Worm (Caenorhabditis elegans) whole organism, L1 larva: Measurements from ENCODE around the gene F01D4.8.

ENCODE experiments used
- C16A3.4 ChIP-seq: fragments of 150-350 bp; optimal IDR thresholded peaks from 2 replicates; lab custom pipeline; 2014; ENCODE audit warnings: missing biosample characterization, missing genetic modification characterization
- Y116A8C.19 ChIP-seq: sonication (generic microtip); optimal IDR thresholded peaks from 2 replicates; lab custom pipeline; 2016; ENCODE audit warnings: missing compliant biosample characterization, missing genetic modification characterization, borderline replicate concordance
- alr-1 ChIP-seq: fragments of 200-800 bp; sonication (Bioruptor generic); optimal IDR thresholded peaks from 2 replicates; lab custom pipeline; 2018; ENCODE audit warnings: borderline replicate concordance, mild to moderate bottlenecking, missing genetic modification characterization, missing compliant biosample characterization
- ceh-8 ChIP-seq: fragments of 200-800 bp; sonication (Bioruptor generic); optimal IDR thresholded peaks from 2 replicates; lab custom pipeline; 2018; ENCODE audit warnings: mild to moderate bottlenecking, missing genetic modification characterization, moderate library complexity, missing compliant biosample characterization
- ces-1 ChIP-seq: fragments of 150-350 bp; optimal IDR thresholded peaks from 2 replicates; lab custom pipeline; 2014; ENCODE audit warnings: missing biosample characterization, missing genetic modification reagents, missing genetic modification characterization
- dpl-1 ChIP-seq, 3 experiments: fragments of 150-350 bp in 2 of 3; sonication (generic microtip) in 1 of 3; optimal IDR thresholded peaks; 2 replicates each; lab custom pipeline; 2014 to 2017; ENCODE audit warnings: missing biosample characterization in 3 of 3, missing genetic modification characterization in 3 of 3, missing genetic modification reagents in 3 of 3
- efl-1 ChIP-seq, 4 experiments: fragments of 150-350 bp; optimal IDR thresholded peaks in 3 of 4; peaks in 1 of 4; 1 replicate in 1 of 4; 2 replicates in 3 of 4; lab custom pipeline; 2014; ENCODE audit warnings: missing biosample characterization in 2 of 4, missing genetic modification characterization in 2 of 4, missing genetic modification reagents in 2 of 4
- egl-13 ChIP-seq: sonication (generic microtip); optimal IDR thresholded peaks from 2 replicates; lab custom pipeline; 2016; ENCODE audit warnings: missing genotype, missing genetic modification reagents, missing genetic modification characterization, missing compliant biosample characterization
- elt-3 ChIP-seq, 6 experiments: fragments of 150-350 bp in 1 of 6; sonication (generic microtip); optimal IDR thresholded peaks; 2 replicates each; lab custom pipeline; 2017 to 2018; ENCODE audit warnings: missing biosample characterization in 6 of 6, missing genetic modification characterization in 6 of 6, inconsistent platforms in 1 of 6
- fos-1 ChIP-seq: fragments of 150-350 bp; optimal IDR thresholded peaks from 2 replicates; lab custom pipeline; 2014; ENCODE audit warnings: missing biosample characterization, missing genetic modification characterization
- hlh-17 ChIP-seq: fragments of 200-800 bp; sonication (Bioruptor generic); optimal IDR thresholded peaks from 2 replicates; lab custom pipeline; 2018; ENCODE audit warnings: missing genetic modification characterization, mild to moderate bottlenecking, missing compliant biosample characterization, moderate library complexity, borderline replicate concordance
- hlh-4 ChIP-seq: sonication (generic microtip); optimal IDR thresholded peaks from 2 replicates; lab custom pipeline; 2016; ENCODE audit warnings: mild to moderate bottlenecking, missing genetic modification characterization, missing compliant biosample characterization
- hpl-2 ChIP-seq: fragments of 150-350 bp; optimal IDR thresholded peaks from 2 replicates; lab custom pipeline; 2014; ENCODE audit warnings: missing biosample characterization, missing genetic modification reagents, missing genetic modification characterization
- lin-39 ChIP-seq: fragments of 150-350 bp; optimal IDR thresholded peaks from 2 replicates; lab custom pipeline; 2014; ENCODE audit warnings: missing biosample characterization, missing genetic modification reagents, missing genetic modification characterization
- lsy-2 ChIP-seq, 2 experiments: fragments of 150-350 bp; optimal IDR thresholded peaks; 2 replicates each; lab custom pipeline; 2014; ENCODE audit warnings: missing biosample characterization in 2 of 2, missing genetic modification characterization in 2 of 2
- mdl-1 ChIP-seq, 2 experiments: fragments of 150-350 bp; optimal IDR thresholded peaks; 2 replicates each; lab custom pipeline; 2014 to 2017; ENCODE audit warnings: missing biosample characterization in 2 of 2, missing genetic modification characterization in 2 of 2, inconsistent platforms in 1 of 2
- mef-2 ChIP-seq: fragments of 150-350 bp; optimal IDR thresholded peaks from 2 replicates; lab custom pipeline; 2014; ENCODE audit warnings: missing biosample characterization, missing genetic modification characterization
- mep-1 ChIP-seq: fragments of 150-350 bp; optimal IDR thresholded peaks from 2 replicates; lab custom pipeline; 2014; ENCODE audit warnings: missing biosample characterization, missing genetic modification characterization
- nhr-11 ChIP-seq: fragments of 150-350 bp; optimal IDR thresholded peaks from 2 replicates; lab custom pipeline; 2014; ENCODE audit warnings: missing biosample characterization, missing genetic modification characterization
- nhr-12 ChIP-seq: sonication (generic microtip); optimal IDR thresholded peaks from 2 replicates; lab custom pipeline; 2017; ENCODE audit warnings: missing biosample characterization, missing genetic modification characterization
- nhr-76 ChIP-seq: sonication (generic microtip); optimal IDR thresholded peaks from 2 replicates; lab custom pipeline; 2017; ENCODE audit warnings: missing biosample characterization, missing genetic modification characterization
- nhr-85 ChIP-seq: sonication (generic microtip); peaks from one replicate; lab custom pipeline; 2016; ENCODE audit warnings: missing genetic modification characterization, inconsistent platforms, missing compliant biosample characterization
- nhr-90 ChIP-seq: sonication (generic microtip); optimal IDR thresholded peaks from 2 replicates; lab custom pipeline; 2016; ENCODE audit warnings: mild to moderate bottlenecking, missing genetic modification characterization, missing compliant biosample characterization; ENCODE audit not compliant: poor library complexity
- pax-3 ChIP-seq: fragments of 200-800 bp; sonication (Bioruptor generic); optimal IDR thresholded peaks from 2 replicates; lab custom pipeline; 2018; ENCODE audit warnings: mild to moderate bottlenecking, missing genetic modification characterization, moderate library complexity, missing compliant biosample characterization
- pqm-1 ChIP-seq: sonication (generic microtip); optimal IDR thresholded peaks from 3 replicates; lab custom pipeline; 2017; ENCODE audit warnings: missing biosample characterization, missing genetic modification characterization
- rnt-1 ChIP-seq: sonication (generic microtip); optimal IDR thresholded peaks from 2 replicates; lab custom pipeline; 2016; ENCODE audit warnings: mild to moderate bottlenecking, missing genetic modification characterization, moderate library complexity, missing compliant biosample characterization
- skn-1 ChIP-seq: fragments of 150-350 bp; optimal IDR thresholded peaks from 2 replicates; lab custom pipeline; 2014; ENCODE audit warnings: missing biosample characterization, missing genetic modification characterization
- snu-23 ChIP-seq: sonication (generic microtip); optimal IDR thresholded peaks from 2 replicates; lab custom pipeline; 2016; ENCODE audit warnings: missing genetic modification characterization, missing compliant biosample characterization
- unc-30 ChIP-seq: sonication (generic microtip); optimal IDR thresholded peaks from 2 replicates; lab custom pipeline; 2017; ENCODE audit warnings: missing biosample characterization, missing genetic modification characterization
- unc-98 ChIP-seq: fragments of 200-800 bp; sonication (Bioruptor generic); IDR thresholded peaks from 2 replicates; pipeline ENCODE4 v1.3.6; 2022; ENCODE audit warnings: missing genetic modification characterization, missing compliant biosample characterization
- ztf-4 ChIP-seq: fragments of 150-350 bp; optimal IDR thresholded peaks from 2 replicates; lab custom pipeline; 2014; ENCODE audit warnings: missing biosample characterization, missing genetic modification characterization

Gene F01D4.8

ce11 chrIV:10403193-10404058, 49.5 kb downstream of the F01D4.8 start, which contains the start of gene gpa-7 (continued):
- TF ChIP-seq Y116A8C.19 (no peak), lin-39 (tag; lab: Kevin White, UChicago) (no peak), nhr-11 (tag; lab: Kevin White, UChicago) (no peak), ces-1 (GFP tag; lab: Kevin White, UChicago) (no peak), alr-1 (tag; lab: Kevin White, UChicago) (no peak), egl-13 (tag; lab: Kevin White, UChicago) (peak; percentile 86), mef-2 (tag; lab: Kevin White, UChicago) (peak; percentile 43), mdl-1 (tag; optimal IDR thresholded peaks at IDR 0.05; lab: Kevin White, UChicago) (peak in 1 of 2 experiments; percentile 49), skn-1 (tag; lab: Kevin White, UChicago) (no peak), fos-1 (tag; lab: Kevin White, UChicago) (peak; percentile 27), hpl-2 (GFP tag; lab: Kevin White, UChicago) (no peak), elt-3 (tag; optimal IDR thresholded peaks at IDR 0.05; lab: Kevin White, UChicago) (no peak), nhr-12 (tag; lab: Kevin White, UChicago) (no peak), nhr-90 (tag; lab: Kevin White, UChicago) (no peak), nhr-85 (no peak), nhr-76 (tag; lab: Kevin White, UChicago) (no peak), hlh-4 (no peak), rnt-1 (tag; lab: Kevin White, UChicago) (peak; percentile 45), snu-23 (GFP tag; lab: Kevin White, UChicago) (peak; percentile 73), unc-98 (no peak), dpl-1 (GFP tag; optimal IDR thresholded peaks at IDR 0.05; lab: Kevin White, UChicago) (peak in 2 of 3 experiments; percentile 18 to 25), pqm-1 (tag; lab: Kevin White, UChicago) (no peak), unc-30 (tag; lab: Kevin White, UChicago) (no peak), hlh-17 (GFP tag; lab: Kevin White, UChicago) (no peak), efl-1 (optimal IDR thresholded peaks at IDR 0.05; lab: Kevin White, UChicago) (peak; percentile 49 to 73), efl-1 (GFP tag; optimal IDR thresholded peaks at IDR 0.05 in 1 of 2; lab: Kevin White, UChicago) (peak; percentile 4 to 10), lsy-2 (tag; optimal IDR thresholded peaks at IDR 0.05; lab: Kevin White, UChicago) (peak; percentile 46 to 73), mep-1 (tag; lab: Kevin White, UChicago) (peak; percentile 32), pax-3 (tag; lab: Kevin White, UChicago) (peak; percentile 71), C16A3.4 (tag; lab: Kevin White, UChicago) (no peak), ztf-4 (peak; percentile 41), ceh-8 (peak; percentile 73)
